Fruit fly (Drosophila melanogaster) whole organism, embryonic: ENCODE data around the gene Ac13E.

Experiments
- CG10274 ChIP-seq: fragments of 200-800 bp; sonication (Bioruptor generic); optimal IDR thresholded peaks from 3 replicates; lab custom pipeline; 2017; ENCODE audit warnings: missing biosample characterization, mild to moderate bottlenecking, missing genetic modification characterization
- CG10543 ChIP-seq: fragments of 200-800 bp; sonication (Bioruptor generic); optimal IDR thresholded peaks from 3 replicates; lab custom pipeline; 2017; ENCODE audit warnings: missing biosample characterization, mild to moderate bottlenecking, missing genetic modification characterization, moderate library complexity
- CG11695 ChIP-seq: fragments of 200-800 bp; sonication (Bioruptor generic); IDR thresholded peaks from 3 replicates; pipeline ENCODE4 v1.3.6; 2022; ENCODE audit warnings: missing biosample characterization, missing genetic modification characterization
- CG11696 ChIP-seq: fragments of 200-800 bp; sonication (Bioruptor generic); IDR thresholded peaks from 2 replicates; pipeline ENCODE4 v1.3.6; 2022; ENCODE audit warnings: missing biosample characterization, missing genetic modification characterization
- CG13123 ChIP-seq: fragments of 200-800 bp; sonication (Bioruptor generic); optimal IDR thresholded peaks from 2 replicates; lab custom pipeline; 2016; ENCODE audit warnings: missing biosample characterization, missing genetic modification characterization
- CG13424 ChIP-seq: fragments of 200-800 bp; sonication (Bioruptor generic); optimal IDR thresholded peaks from 2 replicates; lab custom pipeline; 2019; ENCODE audit warnings: missing biosample characterization, mild to moderate bottlenecking, missing genetic modification characterization, moderate library complexity
- CG13775 ChIP-seq: fragments of 200-800 bp; sonication (Bioruptor generic); optimal IDR thresholded peaks from 3 replicates; lab custom pipeline; 2017; ENCODE audit warnings: missing biosample characterization, mild to moderate bottlenecking, missing genetic modification characterization
- CG14441 ChIP-seq: fragments of 200-800 bp; sonication (Bioruptor generic); IDR thresholded peaks from 2 replicates; pipeline ENCODE4 v1.3.6; 2022; ENCODE audit warnings: missing biosample characterization, missing genetic modification characterization
- CG14667 ChIP-seq: fragments of 200-800 bp; sonication (Bioruptor generic); IDR thresholded peaks from 2 replicates; pipeline ENCODE4 v1.3.6; 2022; ENCODE audit warnings: missing biosample characterization, missing genetic modification characterization
- CG17385 ChIP-seq: fragments of 200-800 bp; sonication (Bioruptor generic); optimal IDR thresholded peaks from 3 replicates; lab custom pipeline; 2018; ENCODE audit warnings: missing biosample characterization, mild to moderate bottlenecking, missing genetic modification characterization
- CG17612 ChIP-seq: fragments of 200-800 bp; sonication (Bioruptor generic); IDR thresholded peaks from 2 replicates; pipeline ENCODE4 v1.3.6; 2022; ENCODE audit warnings: missing biosample characterization, missing genetic modification characterization
- CG18262 ChIP-seq: fragments of 200-800 bp; optimal IDR thresholded peaks from 3 replicates; lab custom pipeline; 2019; ENCODE audit warnings: missing biosample characterization, mild to moderate bottlenecking, missing genetic modification characterization, moderate library complexity
- CG3995 ChIP-seq: fragments of 200-800 bp; sonication (Bioruptor generic); optimal IDR thresholded peaks from 3 replicates; lab custom pipeline; 2016; ENCODE audit warnings: missing biosample characterization, missing genetic modification characterization
- CG5953 ChIP-seq: fragments of 200-800 bp; sonication (Bioruptor generic); IDR thresholded peaks from 2 replicates; pipeline ENCODE4 v1.3.6; 2022; ENCODE audit warnings: missing biosample characterization, missing genetic modification characterization
- CG6175 ChIP-seq: fragments of 200-800 bp; sonication (Bioruptor generic); IDR thresholded peaks from 3 replicates; pipeline ENCODE4 v1.3.6; 2022; ENCODE audit warnings: missing biosample characterization, missing genetic modification characterization
- CG7372 ChIP-seq: fragments of 200-800 bp; sonication (Bioruptor generic); IDR thresholded peaks from 2 replicates; pipeline ENCODE4 v1.3.6; 2022; ENCODE audit warnings: missing biosample characterization, missing genetic modification characterization
- CG7839 ChIP-seq: fragments of 200-800 bp; sonication (Bioruptor generic); optimal IDR thresholded peaks from 3 replicates; lab custom pipeline; 2018; ENCODE audit warnings: missing biosample characterization, mild to moderate bottlenecking, missing genetic modification characterization, moderate library complexity
- Dfd ChIP-seq, 2 experiments: fragments of >200 bp; optimal IDR thresholded peaks; 2 replicates each; lab custom pipeline; 2017; ENCODE audit warnings: missing biosample characterization in 2 of 2, missing genetic modification characterization in 2 of 2
- Eip74EF ChIP-seq, 2 experiments: fragments of 200-800 bp in 1 of 2; fragments of >200 bp in 1 of 2; sonication (Bioruptor generic) in 1 of 2; optimal IDR thresholded peaks; 2 replicates each; lab custom pipeline; 2017 to 2019; ENCODE audit warnings: missing biosample characterization in 2 of 2, missing genetic modification characterization in 2 of 2, mild to moderate bottlenecking in 1 of 2, moderate library complexity in 1 of 2
- Fer2 ChIP-seq: fragments of 200-800 bp; sonication (Bioruptor generic); optimal IDR thresholded peaks from 2 replicates; lab custom pipeline; 2018; ENCODE audit warnings: missing biosample characterization, mild to moderate bottlenecking, missing genetic modification characterization, moderate library complexity
- HLH4C ChIP-seq: fragments of 200-800 bp; sonication (Bioruptor generic); IDR thresholded peaks from 3 replicates; pipeline ENCODE4 v1.3.6; 2022; ENCODE audit warnings: missing biosample characterization, missing genetic modification characterization; ENCODE audit not compliant: partially characterized antibody
- HLHmδ ChIP-seq: fragments of 200-800 bp; sonication (Bioruptor generic); optimal IDR thresholded peaks from 2 replicates; lab custom pipeline; 2018; ENCODE audit warnings: missing biosample characterization, mild to moderate bottlenecking, missing genetic modification characterization, moderate library complexity
- Hand ChIP-seq: fragments of 200-800 bp; sonication (Bioruptor generic); optimal IDR thresholded peaks from 2 replicates; lab custom pipeline; 2017; ENCODE audit warnings: mild to moderate bottlenecking, missing biosample characterization, missing genetic modification reagents, missing genetic modification characterization
- Hr51 ChIP-seq, 2 experiments: fragments of 200-800 bp; sonication (Bioruptor generic); optimal IDR thresholded peaks; 2 replicates in 1 of 2; 3 replicates in 1 of 2; lab custom pipeline; 2016 to 2018; ENCODE audit warnings: missing biosample characterization in 2 of 2, missing genetic modification characterization in 2 of 2, mild to moderate bottlenecking in 1 of 2, moderate library complexity in 1 of 2
- Hr78 ChIP-seq, 2 experiments: fragments of 200-800 bp in 1 of 2; fragments of >200 bp in 1 of 2; sonication (Bioruptor generic) in 1 of 2; optimal IDR thresholded peaks; 2 replicates each; lab custom pipeline; 2017 to 2019; ENCODE audit warnings: missing biosample characterization in 2 of 2, missing genetic modification characterization in 2 of 2, mild to moderate bottlenecking in 1 of 2, moderate library complexity in 1 of 2
- Hsf ChIP-seq: fragments of 200-800 bp; sonication (Bioruptor generic); optimal IDR thresholded peaks from 3 replicates; lab custom pipeline; 2016; ENCODE audit warnings: missing biosample characterization, missing genetic modification characterization
- Kr ChIP-seq: fragments of 200-800 bp; sonication (Bioruptor generic); optimal IDR thresholded peaks from 2 replicates; lab custom pipeline; 2017; ENCODE audit warnings: missing biosample characterization, mild to moderate bottlenecking, missing genetic modification characterization
- Mad ChIP-seq: fragments of 200-800 bp; sonication (Bioruptor generic); optimal IDR thresholded peaks from 2 replicates; lab custom pipeline; 2016; ENCODE audit warnings: missing biosample characterization, missing genetic modification characterization
- NK7.1 ChIP-seq: fragments of 200-800 bp; sonication (Bioruptor generic); optimal IDR thresholded peaks from 3 replicates; lab custom pipeline; 2016; ENCODE audit warnings: missing biosample characterization, missing genetic modification characterization
- Nf-YB ChIP-seq: fragments of 200-800 bp; sonication (Bioruptor generic); optimal IDR thresholded peaks from 3 replicates; lab custom pipeline; 2019; ENCODE audit warnings: missing biosample characterization, mild to moderate bottlenecking, missing genetic modification characterization, moderate library complexity
- Nf-YC ChIP-seq: fragments of 200-800 bp; optimal IDR thresholded peaks from 3 replicates; lab custom pipeline; 2019; ENCODE audit warnings: missing biosample characterization, mild to moderate bottlenecking, missing genetic modification characterization, moderate library complexity
- YL-1 ChIP-seq: fragments of 200-800 bp; sonication (Bioruptor generic); optimal IDR thresholded peaks from 3 replicates; lab custom pipeline; 2017; ENCODE audit warnings: missing biosample characterization, mild to moderate bottlenecking, missing genetic modification characterization
- aop ChIP-seq: fragments of 200-800 bp; sonication (Bioruptor generic); IDR thresholded peaks from 2 replicates; pipeline ENCODE4 v1.3.6; 2022; ENCODE audit warnings: missing biosample characterization, missing genetic modification characterization
- cad ChIP-seq: fragments of >200 bp; optimal IDR thresholded peaks from 2 replicates; lab custom pipeline; 2017; ENCODE audit warnings: missing biosample characterization, missing genetic modification characterization
- cg ChIP-seq: fragments of 200-800 bp; sonication (Bioruptor generic); optimal IDR thresholded peaks from 3 replicates; lab custom pipeline; 2019; ENCODE audit warnings: missing biosample characterization, mild to moderate bottlenecking, missing genetic modification characterization, moderate library complexity
- croc ChIP-seq: fragments of 200-800 bp; sonication (Bioruptor generic); conservative IDR thresholded peaks from 3 replicates; pipeline ENCODE4 v1.3.6; 2022; ENCODE audit warnings: missing biosample characterization, missing genetic modification characterization
- dmrt11E ChIP-seq: fragments of 200-800 bp; sonication (Bioruptor generic); optimal IDR thresholded peaks from 3 replicates; lab custom pipeline; 2018; ENCODE audit warnings: missing biosample characterization, mild to moderate bottlenecking, missing genetic modification characterization, moderate library complexity
- emc ChIP-seq: fragments of 200-800 bp; sonication (Bioruptor generic); optimal IDR thresholded peaks from 2 replicates; lab custom pipeline; 2016; ENCODE audit warnings: missing biosample characterization, missing genetic modification characterization
- eve ChIP-seq, 2 experiments: fragments of >200 bp; optimal IDR thresholded peaks; 2 replicates each; lab custom pipeline; 2017; ENCODE audit warnings: missing biosample characterization in 2 of 2, missing genetic modification characterization in 2 of 2
- fd102C ChIP-seq: fragments of 200-800 bp; sonication (Bioruptor generic); optimal IDR thresholded peaks from 2 replicates; lab custom pipeline; 2018; ENCODE audit warnings: missing biosample characterization, mild to moderate bottlenecking, missing genetic modification characterization, moderate library complexity
- fd64A ChIP-seq: fragments of 200-800 bp; sonication (Bioruptor generic); optimal IDR thresholded peaks from 3 replicates; lab custom pipeline; 2018; ENCODE audit warnings: missing biosample characterization, mild to moderate bottlenecking, missing genetic modification characterization
- fu2 ChIP-seq: fragments of 200-800 bp; sonication (Bioruptor generic); optimal IDR thresholded peaks from 2 replicates; lab custom pipeline; 2016; ENCODE audit warnings: missing biosample characterization, missing genetic modification characterization
- gsb-n ChIP-seq: fragments of 200-800 bp; sonication (Bioruptor generic); optimal IDR thresholded peaks from 3 replicates; lab custom pipeline; 2018; ENCODE audit warnings: missing biosample characterization, mild to moderate bottlenecking, missing genetic modification characterization
- hth ChIP-seq: fragments of >200 bp; optimal IDR thresholded peaks from 2 replicates; lab custom pipeline; 2017; ENCODE audit warnings: inconsistent platforms
- knrl ChIP-seq: fragments of 200-800 bp; sonication (Bioruptor generic); IDR thresholded peaks from 3 replicates; pipeline ENCODE4 v1.3.6; 2022; ENCODE audit warnings: missing biosample characterization, missing genetic modification characterization; ENCODE audit not compliant: partially characterized antibody
- nerfin-2 ChIP-seq: fragments of 200-800 bp; sonication (Bioruptor generic); IDR thresholded peaks from 2 replicates; pipeline ENCODE4 v1.3.6; 2022; ENCODE audit warnings: missing biosample characterization, missing genetic modification characterization; ENCODE audit not compliant: partially characterized antibody
- nom ChIP-seq: fragments of 200-800 bp; sonication (Bioruptor generic); optimal IDR thresholded peaks from 2 replicates; lab custom pipeline; 2017; ENCODE audit warnings: missing biosample characterization, missing genetic modification characterization, mild to moderate bottlenecking, moderate library complexity, missing genetic modification reagents
- pum ChIP-seq: fragments of 200-800 bp; sonication (Bioruptor generic); optimal IDR thresholded peaks from 2 replicates; lab custom pipeline; 2016; ENCODE audit warnings: missing biosample characterization, missing genetic modification characterization
- scrt ChIP-seq: fragments of 200-800 bp; sonication (Bioruptor generic); optimal IDR thresholded peaks from 2 replicates; lab custom pipeline; 2018; ENCODE audit warnings: missing biosample characterization, mild to moderate bottlenecking, missing genetic modification characterization, moderate library complexity
- slp2 ChIP-seq: fragments of 200-800 bp; sonication (Bioruptor generic); optimal IDR thresholded peaks from 2 replicates; lab custom pipeline; 2016; ENCODE audit warnings: missing biosample characterization, missing genetic modification characterization
- toy ChIP-seq: fragments of 200-800 bp; sonication (Bioruptor generic); IDR thresholded peaks from 2 replicates; pipeline ENCODE4 v1.3.6; 2022; ENCODE audit warnings: missing biosample characterization, missing genetic modification characterization

The Ac13E gene

DNA sequence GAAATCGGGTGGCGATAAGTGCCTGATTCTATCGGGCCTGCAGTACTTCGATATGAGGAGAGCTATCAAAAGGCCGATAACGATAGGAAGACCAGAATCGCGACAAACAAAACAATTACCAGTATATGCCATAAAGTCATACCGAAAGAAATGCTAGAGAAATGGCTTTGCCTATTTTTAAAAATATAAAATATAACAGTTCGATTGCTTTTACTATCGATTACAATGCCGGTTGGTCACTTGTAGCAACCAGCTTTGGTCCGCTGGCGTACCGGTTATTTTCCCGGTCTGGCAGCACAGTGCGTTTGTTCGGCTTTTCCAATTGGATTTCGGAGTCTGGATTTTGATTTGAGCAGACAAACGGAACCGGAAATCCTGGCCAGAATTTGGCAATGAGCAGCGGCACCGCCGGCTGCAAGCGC lies 91.6 kb downstream of the Ac13E start, which contains the start of the genes shtd, CG6294 and CG6299 (continued):
- TF ChIP-seq slp2, result no peak
- TF ChIP-seq CG17385 (GFP tag; lab: Kevin White, UChicago), result no peak
- TF ChIP-seq croc (GFP tag; lab: Robert Waterston, UW), result no peak
- no peak for TF ChIP-seq CG14441
- no peak for TF ChIP-seq cg
- no peak for TF ChIP-seq HLHmδ
- no peak for TF ChIP-seq eve (GFP tag; optimal IDR thresholded peaks at IDR 0.05; lab: Kevin White, UChicago)
- peak; percentile 20 for TF ChIP-seq Mad
- TF ChIP-seq CG11695 (GFP tag; lab: Robert Waterston, UW), result no peak
- TF ChIP-seq HLH4C (GFP tag; lab: Robert Waterston, UW), result peak; percentile 100
- no peak for TF ChIP-seq Hsf
- TF ChIP-seq CG10543 (GFP tag; lab: Kevin White, UChicago), result no peak
- no peak for TF ChIP-seq Hr51 (GFP tag; optimal IDR thresholded peaks at IDR 0.05; lab: Kevin White, UChicago)
- no peak for TF ChIP-seq CG14667
- TF ChIP-seq YL-1 (GFP tag; lab: Kevin White, UChicago), result peak; percentile 67
- TF ChIP-seq CG11696 (GFP tag; lab: Robert Waterston, UW), result no peak
- peak; percentile 32 for TF ChIP-seq CG13775
- TF ChIP-seq nerfin-2 (GFP tag; lab: Robert Waterston, UW), result peak; percentile 100
- TF ChIP-seq dmrt11E (tag; lab: Kevin White, UChicago), result no peak
- no peak for TF ChIP-seq Nf-YB (GFP tag; lab: Kevin White, UChicago)
- no peak for TF ChIP-seq aop (GFP tag; lab: Robert Waterston, UW)
- TF ChIP-seq CG17612 (GFP tag; lab: Robert Waterston, UW), result no peak
- TF ChIP-seq nom (GFP tag; lab: Kevin White, UChicago), result no peak
- TF ChIP-seq Hand (GFP tag; lab: Kevin White, UChicago), result no peak
- TF ChIP-seq Dfd (GFP tag; optimal IDR thresholded peaks at IDR 0.05; lab: Kevin White, UChicago), result no peak
- no peak for TF ChIP-seq fd102C
- no peak for TF ChIP-seq CG7372 (GFP tag; lab: Robert Waterston, UW)
- TF ChIP-seq Nf-YC (tag; lab: Kevin White, UChicago), result peak; percentile 58
- TF ChIP-seq CG6175, result no peak
- TF ChIP-seq Kr (GFP tag; lab: Kevin White, UChicago), result no peak
- no peak for TF ChIP-seq CG7839 (tag; lab: Kevin White, UChicago)
- TF ChIP-seq gsb-n, result no peak
- TF ChIP-seq CG13424 (tag; lab: Kevin White, UChicago), result peak; percentile 25
- peak; percentile 86 for TF ChIP-seq knrl (GFP tag; lab: Robert Waterston, UW)
- TF ChIP-seq Fer2 (tag; lab: Kevin White, UChicago), result no peak
- TF ChIP-seq fu2 (GFP tag; lab: Kevin White, UChicago), result no peak
- no peak for TF ChIP-seq CG13123 (GFP tag; lab: Kevin White, UChicago)
- TF ChIP-seq CG5953 (GFP tag; lab: Robert Waterston, UW), result no peak
- no peak for TF ChIP-seq pum (GFP tag; lab: Kevin White, UChicago)
- no peak for TF ChIP-seq hth (lab: Kevin White, UChicago)
- no peak for TF ChIP-seq NK7.1 (GFP tag; lab: Kevin White, UChicago)
- no peak for TF ChIP-seq scrt
- no peak for TF ChIP-seq CG3995 (GFP tag; lab: Kevin White, UChicago)
- TF ChIP-seq cad (GFP tag; lab: Kevin White, UChicago), result no peak
- TF ChIP-seq Hr78 (GFP tag; optimal IDR thresholded peaks at IDR 0.05; lab: Kevin White, UChicago), result no peak
- no peak for TF ChIP-seq toy (GFP tag; lab: Robert Waterston, UW)
- no peak for TF ChIP-seq fd64A (GFP tag; lab: Kevin White, UChicago)
- TF ChIP-seq Eip74EF (GFP tag; optimal IDR thresholded peaks at IDR 0.05; lab: Kevin White, UChicago), result no peak
- no peak for TF ChIP-seq CG18262 (tag; lab: Kevin White, UChicago)
- no peak for TF ChIP-seq emc (GFP tag; lab: Kevin White, UChicago)
- no peak for TF ChIP-seq CG10274 (GFP tag; lab: Kevin White, UChicago)
